Worm (Caenorhabditis elegans) whole organism, late embryonic: ENCODE results near the gene F46C5.9.

Experiments
- C38D4.7 ChIP-seq: fragments of 200-800 bp; sonication (Bioruptor generic); optimal IDR thresholded peaks from 2 replicates; lab custom pipeline; 2018; ENCODE audit warnings: mild to moderate bottlenecking, missing genetic modification characterization, moderate library complexity, missing compliant biosample characterization
- ceh-22 ChIP-seq: sonication (generic microtip); optimal IDR thresholded peaks from 2 replicates; lab custom pipeline; 2017; ENCODE audit warnings: missing biosample characterization, missing genetic modification characterization
- ceh-30 ChIP-seq: fragments of 150-350 bp; optimal IDR thresholded peaks from 2 replicates; lab custom pipeline; 2014; ENCODE audit warnings: missing biosample characterization, missing genetic modification characterization
- ceh-34 ChIP-seq: sonication (generic microtip); optimal IDR thresholded peaks from 2 replicates; lab custom pipeline; 2016; ENCODE audit warnings: mild to moderate bottlenecking, missing genetic modification characterization, missing compliant biosample characterization
- dve-1 ChIP-seq: sonication (generic microtip); optimal IDR thresholded peaks from 2 replicates; lab custom pipeline; 2017; ENCODE audit warnings: antibody characterized with exemption, mild to moderate bottlenecking, missing genetic modification characterization, missing compliant biosample characterization
- elt-2 ChIP-seq: sonication (generic microtip); optimal IDR thresholded peaks from 2 replicates; lab custom pipeline; 2016; ENCODE audit warnings: missing genetic modification reagents, missing genetic modification characterization, missing compliant biosample characterization
- eyg-1 ChIP-seq: sonication (generic microtip); optimal IDR thresholded peaks from 2 replicates; lab custom pipeline; 2016; ENCODE audit warnings: missing genotype, missing genetic modification characterization, missing compliant biosample characterization
- fkh-10 ChIP-seq: fragments of 150-350 bp; optimal IDR thresholded peaks from 2 replicates; lab custom pipeline; 2014; ENCODE audit warnings: missing biosample characterization, missing genetic modification reagents, missing genetic modification characterization
- npax-4 ChIP-seq: sonication (generic microtip); optimal IDR thresholded peaks from 2 replicates; lab custom pipeline; 2016; ENCODE audit warnings: missing genetic modification characterization, missing compliant biosample characterization
- pha-4 ChIP-seq: fragments of 150-350 bp; optimal IDR thresholded peaks from 2 replicates; lab custom pipeline; 2018; ENCODE audit warnings: missing biosample characterization, missing genetic modification reagents, missing genetic modification characterization
- pqm-1 ChIP-seq: sonication (generic microtip); optimal IDR thresholded peaks from 2 replicates; lab custom pipeline; 2016; ENCODE audit warnings: missing genetic modification characterization, missing compliant biosample characterization
- sox-4 ChIP-seq: sonication (generic microtip); optimal IDR thresholded peaks from 2 replicates; lab custom pipeline; 2017; ENCODE audit warnings: mild to moderate bottlenecking, missing genetic modification characterization, inconsistent platforms, missing compliant biosample characterization
- unc-3 ChIP-seq, 2 experiments: fragments of 200-800 bp in 1 of 2; sonication (Bioruptor generic) in 1 of 2; sonication (generic microtip) in 1 of 2; conservative IDR thresholded peaks in 1 of 2; optimal IDR thresholded peaks in 1 of 2; 2 replicates each; pipeline versions ENCODE4 v1.3.6 to Lab custom; 2016 to 2022; ENCODE audit warnings: missing compliant biosample characterization in 2 of 2, missing genetic modification characterization in 2 of 2, missing genetic modification reagents in 1 of 2

DNA sequence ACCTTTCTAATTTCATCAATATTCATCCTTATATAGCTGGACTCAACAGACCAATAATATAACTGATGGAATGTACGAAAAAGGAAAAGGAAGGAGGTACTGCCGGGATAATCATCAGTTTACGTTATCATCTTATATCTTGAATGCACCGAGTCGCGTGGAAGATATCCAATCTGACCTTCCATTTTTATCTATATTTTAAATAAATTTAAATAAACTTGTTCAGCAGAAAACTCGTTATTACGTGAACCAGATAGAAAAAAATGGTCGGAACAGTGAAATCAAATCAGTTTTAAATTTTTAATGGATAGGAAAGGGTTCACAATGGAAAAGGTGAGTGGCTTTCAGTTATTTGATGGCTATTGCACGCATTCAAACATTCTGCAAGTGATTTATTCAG, 43.6 kb downstream of the F46C5.9 start, which contains the start of gene pah-1:
- no peak for TF ChIP-seq unc-3 (GFP tag; conservative IDR thresholded peaks at IDR 0.05; lab: Robert Waterston, UW)
- TF ChIP-seq unc-3 (tag; optimal IDR thresholded peaks at IDR 0.05; lab: Kevin White, UChicago) = no peak
- TF ChIP-seq npax-4 (tag; lab: Kevin White, UChicago) = no peak
- no peak for TF ChIP-seq pha-4 (tag; lab: Kevin White, UChicago)
- no peak for TF ChIP-seq sox-4 (tag; lab: Kevin White, UChicago)
- TF ChIP-seq pqm-1 (tag; lab: Kevin White, UChicago) = no peak
- no peak for TF ChIP-seq ceh-30
- no peak for TF ChIP-seq C38D4.7 (GFP tag; lab: Kevin White, UChicago)
- no peak for TF ChIP-seq fkh-10
- no peak for TF ChIP-seq dve-1 (tag; lab: Kevin White, UChicago)
- TF ChIP-seq eyg-1 (tag; lab: Kevin White, UChicago) = no peak
- TF ChIP-seq ceh-34 (tag; lab: Kevin White, UChicago) = no peak
- TF ChIP-seq elt-2 (tag; lab: Kevin White, UChicago) = no peak
- no peak for TF ChIP-seq ceh-22 (tag; lab: Kevin White, UChicago)
